Fruit fly (Drosophila melanogaster): ENCODE data around the gene Sar1.

DNA sequence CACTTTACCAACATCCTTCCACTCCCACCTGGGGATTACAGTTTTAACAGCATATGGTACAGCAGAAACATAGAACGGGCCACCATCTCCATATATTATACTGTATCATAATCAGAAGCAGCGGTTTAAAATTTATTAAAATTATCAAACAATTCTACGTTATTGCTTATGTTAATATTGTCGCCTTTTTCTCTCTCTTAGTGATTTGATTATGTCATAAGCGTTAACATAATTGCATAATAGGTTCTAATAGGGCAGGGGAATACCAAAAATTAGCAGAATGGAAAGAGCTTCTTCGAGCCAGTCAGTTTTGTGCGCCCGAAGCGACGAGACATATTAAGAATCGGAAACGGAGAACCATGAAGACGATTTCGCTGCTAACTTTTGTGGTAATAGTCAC lies 24.8 kb upstream of the Sar1 start, which contains the start of gene CG13862:
- TF ChIP-seq kay (GFP tag; ENCODE audit: borderline replicate concordance) (no peak), CG5204 (GFP tag; optimal IDR thresholded peaks at IDR 0.05) (no peak), tj (GFP tag; optimal IDR thresholded peaks at IDR 0.05) (no peak), CG11617 (GFP tag; optimal IDR thresholded peaks at IDR 0.05) (no peak)
